Fruit fly (Drosophila melanogaster) whole organism, embryonic: ENCODE data around the gene CG33687.
A peak's percentile ranks its signal among the peaks of the same experiment; 100 is the strongest.

ENCODE experiments used
- Asciz ChIP-seq: fragments of 200-800 bp; sonication (Bioruptor generic); optimal IDR thresholded peaks from 2 replicates; lab custom pipeline; 2017; ENCODE audit warnings: missing biosample characterization, mild to moderate bottlenecking, missing genetic modification characterization, missing genetic modification reagents
- CG10274 ChIP-seq: fragments of 200-800 bp; sonication (Bioruptor generic); optimal IDR thresholded peaks from 3 replicates; lab custom pipeline; 2017; ENCODE audit warnings: missing biosample characterization, mild to moderate bottlenecking, missing genetic modification characterization
- CG10543 ChIP-seq: fragments of 200-800 bp; sonication (Bioruptor generic); optimal IDR thresholded peaks from 3 replicates; lab custom pipeline; 2017; ENCODE audit warnings: missing biosample characterization, mild to moderate bottlenecking, missing genetic modification characterization, moderate library complexity
- CG10959 ChIP-seq: fragments of 200-800 bp; sonication (Bioruptor generic); IDR thresholded peaks from 2 replicates; pipeline ENCODE4 v1.3.6; 2022; ENCODE audit warnings: missing biosample characterization, missing genetic modification characterization
- CG14667 ChIP-seq: fragments of 200-800 bp; sonication (Bioruptor generic); IDR thresholded peaks from 2 replicates; pipeline ENCODE4 v1.3.6; 2022; ENCODE audit warnings: missing biosample characterization, missing genetic modification characterization
- CG1602 ChIP-seq: fragments of 200-800 bp; sonication (Bioruptor generic); optimal IDR thresholded peaks from 3 replicates; lab custom pipeline; 2016; ENCODE audit warnings: missing biosample characterization, missing genetic modification characterization
- CG18011 ChIP-seq: fragments of 200-800 bp; sonication (Bioruptor generic); optimal IDR thresholded peaks from 2 replicates; lab custom pipeline; 2017; ENCODE audit warnings: missing biosample characterization, missing genetic modification characterization, mild to moderate bottlenecking, moderate library complexity, missing genotype
- CG18599 ChIP-seq: fragments of 200-800 bp; sonication (Bioruptor generic); optimal IDR thresholded peaks from 3 replicates; lab custom pipeline; 2017; ENCODE audit warnings: missing biosample characterization, missing genetic modification characterization, mild to moderate bottlenecking, moderate library complexity, missing genetic modification reagents
- CG2120 ChIP-seq: fragments of 200-800 bp; sonication (Bioruptor generic); optimal IDR thresholded peaks from 3 replicates; lab custom pipeline; 2016; ENCODE audit warnings: missing biosample characterization, missing genetic modification characterization
- CG2199 ChIP-seq: fragments of 200-800 bp; sonication (Bioruptor generic); IDR thresholded peaks from 3 replicates; pipeline ENCODE4 v1.3.6; 2022; ENCODE audit warnings: missing biosample characterization, missing genetic modification characterization
- CG2678 ChIP-seq: fragments of 200-800 bp; sonication (Bioruptor generic); optimal IDR thresholded peaks from 3 replicates; lab custom pipeline; 2019; ENCODE audit warnings: missing biosample characterization, mild to moderate bottlenecking, missing genetic modification characterization, moderate library complexity
- CG30020 ChIP-seq: fragments of 200-800 bp; optimal IDR thresholded peaks from 2 replicates; lab custom pipeline; 2019; ENCODE audit warnings: missing biosample characterization, mild to moderate bottlenecking, missing genetic modification characterization, moderate library complexity
- CG34224 ChIP-seq: fragments of 200-800 bp; sonication (Bioruptor generic); IDR thresholded peaks from 3 replicates; pipeline ENCODE4 v1.3.6; 2022; ENCODE audit warnings: missing biosample characterization, missing genetic modification characterization; ENCODE audit not compliant: partially characterized antibody
- CG43689 ChIP-seq: fragments of 200-800 bp; sonication (Bioruptor generic); IDR thresholded peaks from 2 replicates; pipeline ENCODE4 v1.3.6; 2022; ENCODE audit warnings: missing biosample characterization, missing genetic modification characterization
- CG4424 ChIP-seq: fragments of 200-800 bp; sonication (Bioruptor generic); optimal IDR thresholded peaks from 3 replicates; lab custom pipeline; 2016; ENCODE audit warnings: missing biosample characterization, missing genetic modification characterization
- CG7556 ChIP-seq: fragments of 200-800 bp; sonication (Bioruptor generic); optimal IDR thresholded peaks from 2 replicates; lab custom pipeline; 2017; ENCODE audit warnings: missing biosample characterization, mild to moderate bottlenecking, missing genetic modification characterization
- CG8359 ChIP-seq: fragments of 200-800 bp; sonication (Bioruptor generic); optimal IDR thresholded peaks from 2 replicates; lab custom pipeline; 2017; ENCODE audit warnings: missing biosample characterization, mild to moderate bottlenecking, missing genetic modification characterization, borderline replicate concordance
- CG9215 ChIP-seq: fragments of 200-800 bp; sonication (Bioruptor generic); IDR thresholded peaks from 2 replicates; pipeline ENCODE4 v1.3.6; 2022; ENCODE audit warnings: missing biosample characterization, missing genetic modification characterization
- CG9932 ChIP-seq: fragments of 200-800 bp; sonication (Bioruptor generic); IDR thresholded peaks from 2 replicates; pipeline ENCODE4 v1.3.6; 2022; ENCODE audit warnings: missing biosample characterization, missing genetic modification characterization
- Deaf1 ChIP-seq: fragments of 200-800 bp; optimal IDR thresholded peaks from 3 replicates; lab custom pipeline; 2019; ENCODE audit warnings: missing biosample characterization, mild to moderate bottlenecking, missing genetic modification characterization, moderate library complexity
- Dfd ChIP-seq, 2 experiments: fragments of >200 bp; optimal IDR thresholded peaks; 2 replicates each; lab custom pipeline; 2017; ENCODE audit warnings: missing biosample characterization in 2 of 2, missing genetic modification characterization in 2 of 2
- Dip3 ChIP-seq: fragments of 200-800 bp; sonication (Bioruptor generic); optimal IDR thresholded peaks from 3 replicates; lab custom pipeline; 2016; ENCODE audit warnings: missing biosample characterization, missing genetic modification characterization
- Doc3 ChIP-seq: fragments of 200-800 bp; sonication (Bioruptor generic); IDR thresholded peaks from 3 replicates; pipeline ENCODE4 v1.3.6; 2022; ENCODE audit warnings: missing biosample characterization, missing genetic modification characterization; ENCODE audit not compliant: partially characterized antibody
- Dp ChIP-seq: fragments of 200-800 bp; sonication (Bioruptor generic); optimal IDR thresholded peaks from 2 replicates; lab custom pipeline; 2018; ENCODE audit warnings: missing biosample characterization, mild to moderate bottlenecking, missing genetic modification characterization, moderate library complexity
- Fer1 ChIP-seq: fragments of 200-800 bp; sonication (Bioruptor generic); optimal IDR thresholded peaks from 2 replicates; lab custom pipeline; 2017; ENCODE audit warnings: missing biosample characterization, mild to moderate bottlenecking, missing genetic modification characterization
- Hr78 ChIP-seq, 2 experiments: fragments of 200-800 bp in 1 of 2; fragments of >200 bp in 1 of 2; sonication (Bioruptor generic) in 1 of 2; optimal IDR thresholded peaks; 2 replicates each; lab custom pipeline; 2017 to 2019; ENCODE audit warnings: missing biosample characterization in 2 of 2, missing genetic modification characterization in 2 of 2, mild to moderate bottlenecking in 1 of 2, moderate library complexity in 1 of 2
- Hsf ChIP-seq: fragments of 200-800 bp; sonication (Bioruptor generic); optimal IDR thresholded peaks from 3 replicates; lab custom pipeline; 2016; ENCODE audit warnings: missing biosample characterization, missing genetic modification characterization
- Lpt ChIP-seq: fragments of >200 bp; optimal IDR thresholded peaks from 2 replicates; lab custom pipeline; 2018; ENCODE audit warnings: missing biosample characterization, missing genetic modification characterization
- NFAT ChIP-seq: fragments of 200-800 bp; sonication (Bioruptor generic); IDR thresholded peaks from 2 replicates; pipeline ENCODE4 v1.3.6; 2022; ENCODE audit warnings: missing biosample characterization, missing genetic modification characterization
- Nf-YA ChIP-seq: fragments of 200-800 bp; sonication (Bioruptor generic); IDR thresholded peaks from 2 replicates; pipeline ENCODE4 v1.3.6; 2022; ENCODE audit warnings: missing biosample characterization, missing genetic modification characterization
- Oli ChIP-seq: fragments of 200-800 bp; sonication (Bioruptor generic); optimal IDR thresholded peaks from 2 replicates; lab custom pipeline; 2018; ENCODE audit warnings: missing biosample characterization, mild to moderate bottlenecking, missing genetic modification characterization, moderate library complexity
- Opbp ChIP-seq: fragments of 200-800 bp; sonication (Bioruptor generic); IDR thresholded peaks from 3 replicates; pipeline ENCODE4 v1.3.6; 2022; ENCODE audit warnings: missing biosample characterization, missing genetic modification characterization; ENCODE audit not compliant: partially characterized antibody
- Sox102F ChIP-seq: fragments of 200-800 bp; sonication (Bioruptor generic); optimal IDR thresholded peaks from 2 replicates; lab custom pipeline; 2018; ENCODE audit warnings: missing biosample characterization, mild to moderate bottlenecking, missing genetic modification characterization, moderate library complexity
- ab ChIP-seq: fragments of 200-800 bp; sonication (Bioruptor generic); optimal IDR thresholded peaks from 2 replicates; lab custom pipeline; 2016; ENCODE audit warnings: missing biosample characterization, missing genetic modification characterization
- ac ChIP-seq: fragments of 200-800 bp; sonication (Bioruptor generic); optimal IDR thresholded peaks from 3 replicates; lab custom pipeline; 2017; ENCODE audit warnings: missing biosample characterization, mild to moderate bottlenecking, missing genetic modification characterization
- bcd ChIP-seq: fragments of 200-800 bp; sonication (Bioruptor generic); optimal IDR thresholded peaks from 2 replicates; lab custom pipeline; 2017; ENCODE audit warnings: missing biosample characterization, mild to moderate bottlenecking, missing genetic modification characterization
- chn ChIP-seq: fragments of 200-800 bp; sonication (Bioruptor generic); optimal IDR thresholded peaks from 2 replicates; lab custom pipeline; 2016; ENCODE audit warnings: missing biosample characterization, missing genetic modification characterization
- dysf ChIP-seq: fragments of 200-800 bp; sonication (Bioruptor generic); IDR thresholded peaks from 3 replicates; pipeline ENCODE4 v1.3.6; 2022; ENCODE audit warnings: missing biosample characterization, missing genetic modification characterization
- grau ChIP-seq: fragments of 200-800 bp; optimal IDR thresholded peaks from 3 replicates; lab custom pipeline; 2019; ENCODE audit warnings: missing biosample characterization, mild to moderate bottlenecking, missing genetic modification characterization, moderate library complexity
- ken ChIP-seq: fragments of 200-800 bp; sonication (Bioruptor generic); IDR thresholded peaks from 3 replicates; pipeline ENCODE4 v1.3.6; 2022; ENCODE audit warnings: missing biosample characterization, missing genetic modification characterization
- lab ChIP-seq: fragments of 200-800 bp; sonication (Bioruptor generic); optimal IDR thresholded peaks from 3 replicates; lab custom pipeline; 2017; ENCODE audit warnings: missing biosample characterization, missing genetic modification characterization, mild to moderate bottlenecking, moderate library complexity, missing genetic modification reagents
- mirr ChIP-seq: fragments of 200-800 bp; sonication (Bioruptor generic); optimal IDR thresholded peaks from 3 replicates; lab custom pipeline; 2018; ENCODE audit warnings: missing biosample characterization, mild to moderate bottlenecking, missing genetic modification characterization
- pan ChIP-seq, 4 experiments: fragments of >200 bp in 3 of 4; fragments of 200-800 bp in 1 of 4; sonication (Bioruptor generic) in 1 of 4; optimal IDR thresholded peaks in 3 of 4; IDR thresholded peaks in 1 of 4; 2 replicates each; pipeline versions ENCODE4 v1.3.6 to Lab custom; 2017 to 2022; ENCODE audit warnings: missing biosample characterization in 2 of 4, missing genetic modification characterization in 2 of 4, mixed read lengths in 1 of 4
- psq ChIP-seq: fragments of 200-800 bp; sonication (Bioruptor generic); optimal IDR thresholded peaks from 2 replicates; lab custom pipeline; 2017; ENCODE audit warnings: missing biosample characterization, missing genetic modification characterization
- pum ChIP-seq: fragments of 200-800 bp; sonication (Bioruptor generic); optimal IDR thresholded peaks from 2 replicates; lab custom pipeline; 2016; ENCODE audit warnings: missing biosample characterization, missing genetic modification characterization
- repo ChIP-seq: fragments of 200-800 bp; sonication (Bioruptor generic); optimal IDR thresholded peaks from 2 replicates; lab custom pipeline; 2016; ENCODE audit warnings: missing biosample characterization, missing genetic modification characterization
- slp2 ChIP-seq: fragments of 200-800 bp; sonication (Bioruptor generic); optimal IDR thresholded peaks from 2 replicates; lab custom pipeline; 2016; ENCODE audit warnings: missing biosample characterization, missing genetic modification characterization
- tx ChIP-seq: fragments of 200-800 bp; sonication (Bioruptor generic); optimal IDR thresholded peaks from 2 replicates; lab custom pipeline; 2016; ENCODE audit warnings: missing biosample characterization, missing genetic modification characterization
- wdn ChIP-seq: fragments of 200-800 bp; sonication (Bioruptor generic); IDR thresholded peaks from 2 replicates; pipeline ENCODE4 v1.3.6; 2022; ENCODE audit warnings: missing biosample characterization, missing genetic modification characterization

The CG33687 gene

DNA sequence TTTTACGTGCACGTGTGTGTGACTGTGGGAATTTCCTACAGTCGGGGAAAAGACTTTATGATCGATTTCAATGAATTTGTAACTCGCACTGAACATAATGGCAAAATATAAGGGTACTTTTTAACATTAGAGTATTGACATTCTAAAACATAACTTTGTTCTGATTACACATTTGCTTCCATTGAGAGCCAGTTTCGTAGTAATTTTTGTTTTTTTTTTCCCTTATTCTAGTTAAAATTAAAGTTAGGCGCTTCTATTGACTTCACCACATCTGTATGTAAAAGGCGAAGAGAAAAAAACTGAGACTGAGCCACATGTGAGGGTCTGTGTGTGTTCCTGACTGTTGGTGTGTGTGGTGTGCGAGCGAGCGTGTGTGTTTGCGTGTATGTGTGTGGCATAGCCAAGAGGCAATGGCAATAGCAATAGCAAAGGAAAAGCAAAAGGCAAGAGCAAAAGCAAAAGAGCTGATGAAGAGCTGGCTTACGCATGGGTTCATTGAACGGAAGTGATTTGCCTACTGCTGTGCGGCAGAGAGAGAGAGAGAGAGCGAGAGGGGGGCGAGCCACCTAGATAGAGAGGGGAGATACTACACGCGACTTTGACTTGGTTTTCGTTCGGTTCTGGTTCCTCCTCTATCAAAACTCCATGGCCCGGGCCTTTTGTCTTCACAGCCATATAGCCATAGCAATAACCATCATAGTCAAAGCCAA lies 35.7 kb upstream of the CG33687 start (continued):
- TF ChIP-seq CG34224 (GFP tag; lab: Robert Waterston, UW) (no peak), CG18011 (GFP tag; lab: Kevin White, UChicago) (peak; percentile 58), Doc3 (GFP tag; lab: Robert Waterston, UW) (no peak), Dp (GFP tag; lab: Kevin White, UChicago) (no peak), Nf-YA (GFP tag; lab: Robert Waterston, UW) (no peak), Opbp (GFP tag; lab: Robert Waterston, UW) (no peak), Dfd (GFP tag; optimal IDR thresholded peaks at IDR 0.05; lab: Kevin White, UChicago) (no peak), chn (GFP tag; lab: Kevin White, UChicago) (peak; percentile 56), dysf (GFP tag; lab: Robert Waterston, UW) (peak; percentile 83), slp2 (peak; percentile 59), pan (optimal IDR thresholded peaks at IDR 0.05; lab: Kevin White, UChicago) (no peak), pan (GFP tag; optimal IDR thresholded peaks at IDR 0.05 in 1 of 2, IDR thresholded peaks at IDR 0.05 in 1 of 2) (peak in 1 of 2 experiments; percentile 52), CG10959 (GFP tag; lab: Robert Waterston, UW) (no peak), wdn (GFP tag; lab: Robert Waterston, UW) (no peak), CG14667 (GFP tag; lab: Robert Waterston, UW) (no peak), repo (GFP tag; lab: Kevin White, UChicago) (no peak), psq (no peak), CG9932 (GFP tag; lab: Robert Waterston, UW) (peak; percentile 70), lab (GFP tag; lab: Kevin White, UChicago) (peak; percentile 89), NFAT (GFP tag; lab: Robert Waterston, UW) (peak; percentile 32; the same call in 1 of the 2 replicates), CG8359 (no peak), CG30020 (no peak), CG9215 (GFP tag; lab: Robert Waterston, UW) (peak; percentile 69), CG10543 (GFP tag; lab: Kevin White, UChicago) (peak; percentile 79), Hsf (peak; percentile 68), Dip3 (GFP tag; lab: Kevin White, UChicago) (peak; percentile 74), mirr (GFP tag; lab: Kevin White, UChicago) (peak; percentile 1), CG10274 (GFP tag; lab: Kevin White, UChicago) (peak; percentile 68), Asciz (peak; percentile 55), Sox102F (GFP tag; lab: Kevin White, UChicago) (peak; percentile 72), grau (tag; lab: Kevin White, UChicago) (peak; percentile 82), CG2120 (GFP tag; lab: Kevin White, UChicago) (peak; percentile 90), Fer1 (GFP tag; lab: Kevin White, UChicago) (peak; percentile 92), CG43689 (GFP tag; lab: Robert Waterston, UW) (no peak), bcd (GFP tag; lab: Kevin White, UChicago) (peak; percentile 63), CG4424 (peak; percentile 69), CG18599 (GFP tag; lab: Kevin White, UChicago) (peak; percentile 91), pum (GFP tag; lab: Kevin White, UChicago) (peak; percentile 32), ken (GFP tag; lab: Robert Waterston, UW) (no peak), CG1602 (GFP tag; lab: Kevin White, UChicago) (peak; percentile 45), CG2678 (tag; lab: Kevin White, UChicago) (peak; percentile 90), Lpt (GFP tag; lab: Kevin White, UChicago) (no peak), ac (GFP tag; lab: Kevin White, UChicago) (no peak), Oli (tag; lab: Kevin White, UChicago) (peak; percentile 78), Hr78 (GFP tag; optimal IDR thresholded peaks at IDR 0.05; lab: Kevin White, UChicago) (peak in 1 of 2 experiments; percentile 49), CG7556 (GFP tag; lab: Kevin White, UChicago) (peak; percentile 83), CG2199 (GFP tag; lab: Robert Waterston, UW) (peak; percentile 72; the same call in 2 of the 3 replicates), ab (GFP tag; lab: Kevin White, UChicago) (peak; percentile 22), tx (peak; percentile 40), Deaf1 (tag; lab: Kevin White, UChicago) (peak; percentile 37)
